ENCODE assay signal across 3 worm cellular contexts in the genomic region with DNA sequence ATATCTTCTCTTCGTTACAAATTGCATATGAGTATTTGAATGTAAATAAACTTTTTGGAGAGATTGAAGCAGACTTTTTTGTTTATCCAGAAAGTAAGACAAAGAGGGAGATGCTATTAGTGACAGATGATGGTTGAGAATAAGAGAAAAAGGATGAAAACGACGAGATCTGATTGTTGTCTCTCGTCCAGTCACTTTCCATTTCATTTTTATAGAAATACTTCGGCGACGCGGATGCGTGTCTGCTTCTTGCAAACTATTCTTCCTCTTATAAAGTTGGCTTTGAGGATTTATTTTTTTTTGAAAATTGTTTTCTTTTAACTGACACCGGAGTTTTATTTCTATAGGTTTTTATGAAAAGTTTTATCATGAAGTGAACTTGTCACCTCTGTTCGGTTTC.
TF ChIP-seq lines count a peak whose summit lies in the region.

No protein-coding gene starts in this region.

TF ChIP-seq in whole organism, L1 larva, 84 proteins besides CTCF, POLR2A, EP300 and RAD21:
- TF ChIP-seq ztf-4 (tag; optimal IDR thresholded peaks at IDR 0.05; lab: Kevin White, UChicago) = no peak
- TF ChIP-seq blmp-1 (tag; optimal IDR thresholded peaks at IDR 0.05; lab: Kevin White, UChicago) = peak; percentile 94

TF ChIP-seq in whole organism, L2 larva, 48 proteins besides CTCF, POLR2A, EP300 and RAD21:
- TF ChIP-seq lsy-2 (tag; optimal IDR thresholded peaks at IDR 0.05; lab: Kevin White, UChicago) (no peak), blmp-1 (tag; optimal IDR thresholded peaks at IDR 0.05; lab: Kevin White, UChicago; ENCODE audit: insufficient read depth) (peak; percentile 74), aly-2 (tag; optimal IDR thresholded peaks at IDR 0.05; lab: Kevin White, UChicago) (no peak), F13H6.1 (tag; optimal IDR thresholded peaks at IDR 0.05; lab: Kevin White, UChicago) (no peak), C34F6.9 (tag; optimal IDR thresholded peaks at IDR 0.05; lab: Kevin White, UChicago) (no peak), peb-1 (tag; optimal IDR thresholded peaks at IDR 0.05; lab: Kevin White, UChicago) (no peak), elt-3 (tag; optimal IDR thresholded peaks at IDR 0.05; lab: Kevin White, UChicago) (no peak), nhr-11 (tag; optimal IDR thresholded peaks at IDR 0.05; lab: Kevin White, UChicago) (no peak), lin-11 (tag; optimal IDR thresholded peaks at IDR 0.05; lab: Kevin White, UChicago) (no peak)

TF ChIP-seq in whole organism, mixed stage, embryonic, 35 proteins besides CTCF, POLR2A, EP300 and RAD21:
- TF ChIP-seq hlh-1 (tag; optimal IDR thresholded peaks at IDR 0.05; lab: Kevin White, UChicago) (no peak), lsy-2 (tag; optimal IDR thresholded peaks at IDR 0.05; lab: Kevin White, UChicago) (no peak), pha-4 (tag; optimal IDR thresholded peaks at IDR 0.05; lab: Kevin White, UChicago) (no peak), ceh-43 (GFP tag; optimal IDR thresholded peaks at IDR 0.05; lab: Kevin White, UChicago) (no peak), blmp-1 (tag; optimal IDR thresholded peaks at IDR 0.05; lab: Kevin White, UChicago) (peak; percentile 16), mls-2 (tag; optimal IDR thresholded peaks at IDR 0.05; lab: Kevin White, UChicago) (no peak), unc-39 (tag; optimal IDR thresholded peaks at IDR 0.05; lab: Kevin White, UChicago) (no peak), elt-1 (tag; optimal IDR thresholded peaks at IDR 0.05; lab: Kevin White, UChicago; ENCODE audit: borderline replicate concordance, insufficient read depth) (no peak)
